Fruit fly (Drosophila melanogaster) whole organism, embryonic: Measurements from ENCODE around the gene syd.

Source experiments
- B-H2 ChIP-seq: fragments of 200-800 bp; sonication (Bioruptor generic); optimal IDR thresholded peaks from 2 replicates; lab custom pipeline; 2018; ENCODE audit warnings: missing biosample characterization, mild to moderate bottlenecking, missing genetic modification characterization
- Bgb ChIP-seq: fragments of 200-800 bp; sonication (Bioruptor generic); IDR thresholded peaks from 2 replicates; pipeline ENCODE4 v1.3.6; 2022; ENCODE audit warnings: missing biosample characterization, missing genetic modification characterization; ENCODE audit not compliant: partially characterized antibody
- Blimp-1 ChIP-seq: fragments of 200-800 bp; sonication (Bioruptor generic); optimal IDR thresholded peaks from 3 replicates; lab custom pipeline; 2018; ENCODE audit warnings: missing biosample characterization, missing genetic modification characterization, mild to moderate bottlenecking, moderate library complexity, missing genetic modification reagents
- CG12071 ChIP-seq: fragments of 200-800 bp; sonication (Bioruptor generic); optimal IDR thresholded peaks from 3 replicates; lab custom pipeline; 2018; ENCODE audit warnings: missing biosample characterization, mild to moderate bottlenecking, missing genetic modification characterization
- CG1233 ChIP-seq: fragments of 200-800 bp; sonication (Bioruptor generic); optimal IDR thresholded peaks from 4 replicates; lab custom pipeline; 2018; ENCODE audit warnings: missing biosample characterization, mild to moderate bottlenecking, missing genetic modification characterization
- CG13296 ChIP-seq: fragments of 200-800 bp; sonication (Bioruptor generic); optimal IDR thresholded peaks from 3 replicates; lab custom pipeline; 2018; ENCODE audit warnings: missing biosample characterization, mild to moderate bottlenecking, missing genetic modification characterization
- CG13894 ChIP-seq: fragments of 200-800 bp; sonication (Bioruptor generic); optimal IDR thresholded peaks from 3 replicates; lab custom pipeline; 2018; ENCODE audit warnings: missing biosample characterization, mild to moderate bottlenecking, missing genetic modification characterization, moderate library complexity
- CG15269 ChIP-seq: fragments of 200-800 bp; sonication (Bioruptor generic); optimal IDR thresholded peaks from 2 replicates; lab custom pipeline; 2018; ENCODE audit warnings: missing biosample characterization, mild to moderate bottlenecking, missing genetic modification characterization, moderate library complexity
- CG15514 ChIP-seq: fragments of 200-800 bp; sonication (Bioruptor generic); optimal IDR thresholded peaks from 3 replicates; lab custom pipeline; 2017; ENCODE audit warnings: missing biosample characterization, missing genetic modification characterization, mild to moderate bottlenecking, moderate library complexity, missing genetic modification reagents
- CG15696 ChIP-seq: fragments of 200-800 bp; sonication (Bioruptor generic); optimal IDR thresholded peaks from 2 replicates; lab custom pipeline; 2019; ENCODE audit warnings: missing biosample characterization, mild to moderate bottlenecking, missing genetic modification characterization, moderate library complexity
- CG16815 ChIP-seq: fragments of 200-800 bp; sonication (Bioruptor generic); optimal IDR thresholded peaks from 3 replicates; lab custom pipeline; 2017; ENCODE audit warnings: missing biosample characterization, mild to moderate bottlenecking, missing genetic modification characterization
- CG17328 ChIP-seq: fragments of 200-800 bp; sonication (Bioruptor generic); IDR thresholded peaks from 2 replicates; pipeline ENCODE4 v1.3.6; 2022; ENCODE audit warnings: missing biosample characterization, missing genetic modification characterization
- CG17361 ChIP-seq: fragments of 200-800 bp; sonication (Bioruptor generic); IDR thresholded peaks from 3 replicates; pipeline ENCODE4 v1.3.6; 2022; ENCODE audit warnings: missing biosample characterization, missing genetic modification characterization
- CG17568 ChIP-seq: fragments of 200-800 bp; sonication (Bioruptor generic); optimal IDR thresholded peaks from 2 replicates; lab custom pipeline; 2018; ENCODE audit warnings: missing biosample characterization, mild to moderate bottlenecking, missing genetic modification characterization, moderate library complexity
- CG33213 ChIP-seq: fragments of 200-800 bp; sonication (Bioruptor generic); optimal IDR thresholded peaks from 3 replicates; lab custom pipeline; 2016; ENCODE audit warnings: missing biosample characterization, missing genetic modification characterization
- CG4707 ChIP-seq: fragments of 200-800 bp; sonication (Bioruptor generic); optimal IDR thresholded peaks from 2 replicates; lab custom pipeline; 2018; ENCODE audit warnings: missing biosample characterization, mild to moderate bottlenecking, missing genetic modification characterization, moderate library complexity
- CG7556 ChIP-seq: fragments of 200-800 bp; sonication (Bioruptor generic); optimal IDR thresholded peaks from 2 replicates; lab custom pipeline; 2017; ENCODE audit warnings: missing biosample characterization, mild to moderate bottlenecking, missing genetic modification characterization
- Camta ChIP-seq: fragments of 200-800 bp; sonication (Bioruptor generic); optimal IDR thresholded peaks from 2 replicates; lab custom pipeline; 2016; ENCODE audit warnings: missing biosample characterization, missing genetic modification characterization
- Fer2 ChIP-seq: fragments of 200-800 bp; sonication (Bioruptor generic); optimal IDR thresholded peaks from 2 replicates; lab custom pipeline; 2018; ENCODE audit warnings: missing biosample characterization, mild to moderate bottlenecking, missing genetic modification characterization, moderate library complexity
- Hmx ChIP-seq: fragments of 200-800 bp; sonication (Bioruptor generic); optimal IDR thresholded peaks from 2 replicates; lab custom pipeline; 2016; ENCODE audit warnings: missing biosample characterization, missing genetic modification characterization
- Hsf ChIP-seq: fragments of 200-800 bp; sonication (Bioruptor generic); optimal IDR thresholded peaks from 3 replicates; lab custom pipeline; 2016; ENCODE audit warnings: missing biosample characterization, missing genetic modification characterization
- Med ChIP-seq: fragments of 200-800 bp; sonication (Bioruptor generic); peaks from one replicate; lab custom pipeline; 2016; ENCODE audit warnings: missing biosample characterization, missing genetic modification characterization, mild to moderate bottlenecking, inconsistent platforms, moderate library complexity
- PHDP ChIP-seq: fragments of 200-800 bp; sonication (Bioruptor generic); optimal IDR thresholded peaks from 3 replicates; lab custom pipeline; 2018; ENCODE audit warnings: missing biosample characterization, mild to moderate bottlenecking, missing genetic modification characterization, moderate library complexity
- Vsx1 ChIP-seq: fragments of 200-800 bp; sonication (Bioruptor generic); optimal IDR thresholded peaks from 2 replicates; lab custom pipeline; 2017; ENCODE audit warnings: missing biosample characterization, mild to moderate bottlenecking, missing genetic modification characterization, missing genetic modification reagents
- Xrp1 ChIP-seq: fragments of 200-800 bp; sonication (Bioruptor generic); IDR thresholded peaks from 2 replicates; pipeline ENCODE4 v1.3.6; 2022; ENCODE audit warnings: missing biosample characterization, missing genetic modification characterization
- bcd ChIP-seq: fragments of 200-800 bp; sonication (Bioruptor generic); optimal IDR thresholded peaks from 2 replicates; lab custom pipeline; 2017; ENCODE audit warnings: missing biosample characterization, mild to moderate bottlenecking, missing genetic modification characterization
- bsh ChIP-seq, 2 experiments: fragments of 200-800 bp; sonication (Bioruptor generic); optimal IDR thresholded peaks; 2 replicates each; lab custom pipeline; 2017 to 2018; ENCODE audit warnings: mild to moderate bottlenecking in 2 of 2, missing biosample characterization in 2 of 2, missing genetic modification characterization in 2 of 2, moderate library complexity in 1 of 2
- chm ChIP-seq: fragments of 200-800 bp; sonication (Bioruptor generic); IDR thresholded peaks from 2 replicates; pipeline ENCODE4 v1.3.6; 2022; ENCODE audit warnings: missing biosample characterization, missing genetic modification characterization
- exex ChIP-seq: fragments of 200-800 bp; sonication (Bioruptor generic); optimal IDR thresholded peaks from 4 replicates; lab custom pipeline; 2018; ENCODE audit warnings: missing biosample characterization, mild to moderate bottlenecking, missing genetic modification characterization, moderate library complexity
- gcm ChIP-seq: fragments of 200-800 bp; sonication (Bioruptor generic); optimal IDR thresholded peaks from 2 replicates; lab custom pipeline; 2019; ENCODE audit warnings: missing biosample characterization, mild to moderate bottlenecking, missing genetic modification characterization, moderate library complexity
- gem ChIP-seq: fragments of 200-800 bp; sonication (Bioruptor generic); optimal IDR thresholded peaks from 2 replicates; lab custom pipeline; 2019; ENCODE audit warnings: missing biosample characterization, mild to moderate bottlenecking, missing genetic modification characterization, moderate library complexity
- gro ChIP-seq: fragments of 200-800 bp; sonication (Bioruptor generic); optimal IDR thresholded peaks from 2 replicates; lab custom pipeline; 2016; ENCODE audit warnings: missing biosample characterization, missing genetic modification characterization
- h ChIP-seq: fragments of >200 bp; optimal IDR thresholded peaks from 2 replicates; lab custom pipeline; 2017
- ken ChIP-seq: fragments of 200-800 bp; sonication (Bioruptor generic); IDR thresholded peaks from 3 replicates; pipeline ENCODE4 v1.3.6; 2022; ENCODE audit warnings: missing biosample characterization, missing genetic modification characterization
- kni ChIP-seq: fragments of 200-800 bp; sonication (Bioruptor generic); optimal IDR thresholded peaks from 3 replicates; lab custom pipeline; 2017; ENCODE audit warnings: mild to moderate bottlenecking, missing biosample characterization, missing genetic modification reagents, missing genetic modification characterization
- lbe ChIP-seq: fragments of 200-800 bp; sonication (Bioruptor generic); optimal IDR thresholded peaks from 2 replicates; lab custom pipeline; 2016; ENCODE audit warnings: missing biosample characterization, mild to moderate bottlenecking, missing genetic modification characterization
- lola ChIP-seq, 3 experiments: fragments of >200 bp in 2 of 3; fragments of 200-800 bp in 1 of 3; sonication (Bioruptor generic) in 1 of 3; optimal IDR thresholded peaks; 2 replicates each; lab custom pipeline; 2017 to 2019; ENCODE audit warnings: missing biosample characterization in 3 of 3, missing genetic modification characterization in 3 of 3, mild to moderate bottlenecking in 1 of 3, moderate library complexity in 1 of 3
- onecut ChIP-seq: fragments of 200-800 bp; sonication (Bioruptor generic); IDR thresholded peaks from 2 replicates; pipeline ENCODE4 v1.3.6; 2022; ENCODE audit warnings: missing biosample characterization, missing genetic modification characterization
- otp ChIP-seq: fragments of 200-800 bp; sonication (Bioruptor generic); IDR thresholded peaks from 3 replicates; pipeline ENCODE4, ENCODE4 v1.3.6; 2022; ENCODE audit warnings: missing biosample characterization, missing genetic modification characterization
- ranshi ChIP-seq: fragments of 200-800 bp; sonication (Bioruptor generic); IDR thresholded peaks from 2 replicates; pipeline ENCODE4 v1.3.6; 2022; ENCODE audit warnings: missing biosample characterization, missing genetic modification characterization
- sc ChIP-seq, 3 experiments: fragments of >200 bp in 2 of 3; fragments of 200-800 bp in 1 of 3; sonication (Bioruptor generic) in 1 of 3; optimal IDR thresholded peaks; 2 replicates in 2 of 3; 3 replicates in 1 of 3; lab custom pipeline; 2017; ENCODE audit warnings: mild to moderate bottlenecking in 1 of 3, missing biosample characterization in 1 of 3, missing genetic modification characterization in 1 of 3, missing genetic modification reagents in 1 of 3
- scrt ChIP-seq: fragments of 200-800 bp; sonication (Bioruptor generic); optimal IDR thresholded peaks from 2 replicates; lab custom pipeline; 2018; ENCODE audit warnings: missing biosample characterization, mild to moderate bottlenecking, missing genetic modification characterization, moderate library complexity
- sim ChIP-seq: fragments of 200-800 bp; sonication (Bioruptor generic); IDR thresholded peaks from 2 replicates; pipeline ENCODE4 v1.3.6; 2022; ENCODE audit warnings: missing biosample characterization, missing genetic modification characterization
- sisA ChIP-seq: fragments of 200-800 bp; sonication (Bioruptor generic); IDR thresholded peaks from 2 replicates; pipeline ENCODE4 v1.3.6; 2022; ENCODE audit warnings: missing biosample characterization, missing genetic modification characterization
- sug ChIP-seq: fragments of 200-800 bp; optimal IDR thresholded peaks from 2 replicates; lab custom pipeline; 2019; ENCODE audit warnings: missing biosample characterization, mild to moderate bottlenecking, missing genetic modification characterization, moderate library complexity
- wek ChIP-seq: fragments of 200-800 bp; sonication (Bioruptor generic); optimal IDR thresholded peaks from 3 replicates; lab custom pipeline; 2018; ENCODE audit warnings: missing biosample characterization, mild to moderate bottlenecking, missing genetic modification characterization, moderate library complexity

syd gene

dm6 chr3L:7960707-7961695 lies 25.1 kb upstream of the syd start (continued):
- TF ChIP-seq gro (GFP tag; lab: Kevin White, UChicago) (no peak), Hmx (GFP tag; lab: Kevin White, UChicago) (no peak), h (no peak), CG17328 (GFP tag; lab: Robert Waterston, UW) (peak; percentile 24; the same call in 1 of the 2 replicates), CG15269 (tag; lab: Kevin White, UChicago) (peak; percentile 45), CG17568 (GFP tag; lab: Kevin White, UChicago) (peak; percentile 19), exex (peak; percentile 100), bcd (GFP tag; lab: Kevin White, UChicago) (peak; percentile 11), sc (optimal IDR thresholded peaks at IDR 0.05; lab: Kevin White, UChicago) (no peak), sc (GFP tag; optimal IDR thresholded peaks at IDR 0.05; lab: Kevin White, UChicago) (peak; percentile 42), Vsx1 (GFP tag; lab: Kevin White, UChicago) (peak; percentile 66), Blimp-1 (GFP tag; lab: Kevin White, UChicago) (peak; percentile 30), sug (peak; percentile 75), gcm (GFP tag; lab: Kevin White, UChicago) (peak; percentile 14), CG33213 (GFP tag; lab: Kevin White, UChicago) (peak; percentile 24), CG16815 (GFP tag; lab: Kevin White, UChicago) (no peak), bsh (GFP tag; optimal IDR thresholded peaks at IDR 0.05; lab: Kevin White, UChicago) (peak in 1 of 2 experiments; percentile 32), scrt (GFP tag; lab: Kevin White, UChicago) (peak; percentile 39), CG17361 (0 out of 3 replicates have a peak, but pooled peaks have one; percentile 26), onecut (peak; percentile 16; the same call in 1 of the 2 replicates), CG13894 (tag; lab: Kevin White, UChicago) (peak; percentile 65), Hsf (GFP tag; lab: Kevin White, UChicago) (no peak), CG13296 (peak; percentile 11), lola (GFP tag; optimal IDR thresholded peaks at IDR 0.05; lab: Kevin White, UChicago) (peak in 1 of 3 experiments; percentile 17), otp (GFP tag; lab: Robert Waterston, UW) (peak; percentile 67), sisA (GFP tag; lab: Robert Waterston, UW) (no peak), kni (GFP tag; lab: Kevin White, UChicago) (peak; percentile 61), CG7556 (GFP tag; lab: Kevin White, UChicago) (no peak), CG1233 (peak; percentile 12), ken (no peak), B-H2 (GFP tag; lab: Kevin White, UChicago) (peak; percentile 53), CG12071 (peak; percentile 43), Fer2 (tag; lab: Kevin White, UChicago) (no peak), ranshi (GFP tag; lab: Robert Waterston, UW) (no peak), Med (GFP tag; lab: Kevin White, UChicago) (peak; percentile 76), lbe (GFP tag; lab: Kevin White, UChicago) (peak; percentile 25), wek (GFP tag; lab: Kevin White, UChicago) (peak; percentile 11), Xrp1 (GFP tag; lab: Robert Waterston, UW) (peak; percentile 64), CG4707 (GFP tag; lab: Kevin White, UChicago) (no peak), Camta (peak; percentile 43), Bgb (no peak), gem (tag; lab: Kevin White, UChicago) (peak; percentile 5), CG15696 (tag; lab: Kevin White, UChicago) (peak; percentile 46), CG15514 (GFP tag; lab: Kevin White, UChicago) (peak; percentile 20), chm (GFP tag; lab: Robert Waterston, UW) (peak; percentile 30; the same call in 1 of the 2 replicates), PHDP (tag; lab: Kevin White, UChicago) (peak; percentile 46), sim (0 out of 2 replicates have a peak, but pooled peaks have one; percentile 45)
